Worm (Caenorhabditis elegans) whole organism, midembryonic: Measurements from ENCODE around the gene K10D11.6.

Experiments
- T22C8.4 ChIP-seq: fragments of 200-800 bp; sonication (Bioruptor generic); IDR thresholded peaks from 2 replicates; pipeline ENCODE4 v1.3.6; 2022; ENCODE audit warnings: missing genetic modification characterization, missing compliant biosample characterization
- cog-1 ChIP-seq: sonication (generic microtip); optimal IDR thresholded peaks from 2 replicates; lab custom pipeline; 2016; ENCODE audit warnings: missing genetic modification characterization, missing compliant biosample characterization
- flt-1 ChIP-seq: fragments of 200-800 bp; sonication (Bioruptor generic); IDR thresholded peaks from 2 replicates; pipeline ENCODE4 v1.3.6; 2022; ENCODE audit warnings: missing genetic modification characterization, missing compliant biosample characterization
- klf-2 ChIP-seq: fragments of 200-800 bp; sonication (Bioruptor generic); conservative IDR thresholded peaks from 2 replicates; pipeline ENCODE4 v1.3.6; 2022; ENCODE audit warnings: missing genetic modification reagents, missing genetic modification characterization, missing compliant biosample characterization
- med-1 ChIP-seq: sonication (generic microtip); optimal IDR thresholded peaks from 2 replicates; lab custom pipeline; 2017; ENCODE audit warnings: missing genetic modification characterization, mild to moderate bottlenecking, missing compliant biosample characterization, antibody characterized with exemption, missing genetic modification reagents; ENCODE audit not compliant: insufficient read depth
- ref-1 ChIP-seq: fragments of 200-800 bp; sonication (Bioruptor generic); conservative IDR thresholded peaks from 2 replicates; pipeline ENCODE4 v1.3.6; 2022; ENCODE audit warnings: missing genetic modification reagents, missing genetic modification characterization, missing compliant biosample characterization
- tab-1 ChIP-seq: fragments of 200-800 bp; sonication (Bioruptor generic); IDR thresholded peaks from 2 replicates; pipeline ENCODE4 v1.3.6; 2022; ENCODE audit warnings: missing genetic modification characterization, missing compliant biosample characterization
- ztf-23 ChIP-seq: fragments of 200-800 bp; sonication (Bioruptor generic); IDR thresholded peaks from 2 replicates; pipeline ENCODE4 v1.3.6; 2022; ENCODE audit warnings: missing genetic modification reagents, missing genetic modification characterization, missing compliant biosample characterization
- ztf-29 ChIP-seq: fragments of 200-800 bp; sonication (Bioruptor generic); IDR thresholded peaks from 2 replicates; pipeline ENCODE4 v1.3.6; 2022; ENCODE audit warnings: missing genetic modification reagents, missing genetic modification characterization, missing compliant biosample characterization

The K10D11.6 gene

ce11 chrIV:13028746-13029673 lies 39.8 kb upstream of the K10D11.6 start:
- no peak for TF ChIP-seq med-1 (GFP tag; lab: Kevin White, UChicago)
- no peak for TF ChIP-seq T22C8.4
- no peak for TF ChIP-seq ref-1 (GFP tag; lab: Robert Waterston, UW)
- TF ChIP-seq tab-1 (GFP tag; lab: Robert Waterston, UW), result no peak
- no peak for TF ChIP-seq ztf-23 (GFP tag; lab: Robert Waterston, UW)
- no peak for TF ChIP-seq cog-1 (tag; lab: Kevin White, UChicago)
- TF ChIP-seq flt-1 (GFP tag; lab: Robert Waterston, UW), result no peak
- TF ChIP-seq klf-2, result no peak
- no peak for TF ChIP-seq ztf-29 (GFP tag; lab: Robert Waterston, UW)

- TF ChIP-seq cog-1 (tag; lab: Kevin White, UChicago) (peak; percentile 6), ztf-23 (GFP tag; lab: Robert Waterston, UW) (no peak)
Observed at ce11 chrIV:13027801-13028641, 38.8 kb upstream of the K10D11.6 start.

ce11 chrIV:13026762-13027161 lies 37.5 kb upstream of the K10D11.6 start:
- no peak for TF ChIP-seq med-1 (GFP tag; lab: Kevin White, UChicago)
- TF ChIP-seq ref-1 (GFP tag; lab: Robert Waterston, UW), result no peak
- TF ChIP-seq T22C8.4, result no peak
- no peak for TF ChIP-seq ztf-23 (GFP tag; lab: Robert Waterston, UW)
- no peak for TF ChIP-seq ztf-29 (GFP tag; lab: Robert Waterston, UW)
- no peak for TF ChIP-seq flt-1 (GFP tag; lab: Robert Waterston, UW)
- TF ChIP-seq klf-2, result no peak
- TF ChIP-seq cog-1 (tag; lab: Kevin White, UChicago), result no peak
- TF ChIP-seq tab-1 (GFP tag; lab: Robert Waterston, UW), result no peak

- no peak for TF ChIP-seq flt-1 (GFP tag; lab: Robert Waterston, UW)
- no peak for TF ChIP-seq ztf-29 (GFP tag; lab: Robert Waterston, UW)
- TF ChIP-seq T22C8.4, result no peak
- no peak for TF ChIP-seq cog-1 (tag; lab: Kevin White, UChicago)
- TF ChIP-seq klf-2, result no peak
- no peak for TF ChIP-seq med-1 (GFP tag; lab: Kevin White, UChicago)
- TF ChIP-seq ztf-23 (GFP tag; lab: Robert Waterston, UW), result no peak
- no peak for TF ChIP-seq ref-1 (GFP tag; lab: Robert Waterston, UW)
- no peak for TF ChIP-seq tab-1 (GFP tag; lab: Robert Waterston, UW)
Observed at ce11 chrIV:13025853-13026343, 36.6 kb upstream of the K10D11.6 start.

DNA sequence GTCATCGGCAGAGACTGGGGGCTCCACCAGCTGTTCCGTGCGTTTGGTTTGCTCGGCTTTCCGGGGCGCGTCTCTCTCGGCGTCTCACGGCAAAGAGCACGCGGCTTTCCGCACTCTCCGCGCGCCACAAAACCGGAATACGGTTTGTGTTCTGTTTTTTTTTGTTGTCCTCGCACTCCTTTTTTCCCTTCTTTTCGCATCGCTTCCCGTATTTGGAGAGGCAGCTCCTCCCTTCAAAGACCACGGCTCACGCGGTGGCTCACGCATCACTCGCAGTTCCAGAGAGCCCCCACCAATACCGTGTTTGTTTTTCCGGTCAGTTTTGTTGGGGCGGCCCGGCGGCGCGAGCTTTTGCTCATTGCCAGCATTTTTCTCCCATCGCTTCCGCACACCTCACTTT lies 33.6 kb upstream of the K10D11.6 start:
- TF ChIP-seq cog-1 (tag; lab: Kevin White, UChicago) (no peak), ztf-23 (GFP tag; lab: Robert Waterston, UW) (0 out of 2 replicates have a peak, but pooled peaks have one; percentile 21)

DNA sequence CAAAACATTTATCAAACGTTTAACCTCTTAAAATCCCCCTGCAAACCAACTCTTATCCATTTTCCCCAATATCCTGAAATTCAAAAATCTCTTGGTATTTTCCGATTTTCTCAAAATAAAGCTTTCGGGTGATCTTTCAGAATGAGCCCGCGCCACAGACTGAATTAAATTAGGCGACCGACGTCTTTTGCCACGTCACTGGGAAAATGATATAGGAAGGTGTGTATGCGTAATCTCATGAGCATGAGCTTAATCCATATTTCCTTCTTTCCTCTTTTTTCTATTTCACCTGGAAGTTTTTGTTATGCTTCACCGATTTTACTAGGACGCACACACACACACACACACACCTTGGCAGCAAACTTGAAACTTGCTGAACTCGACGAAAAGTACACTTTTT lies 31.8 kb upstream of the K10D11.6 start:
- TF ChIP-seq ztf-23 (GFP tag; lab: Robert Waterston, UW) (no peak), T22C8.4 (no peak), ref-1 (GFP tag; lab: Robert Waterston, UW) (no peak)

- TF ChIP-seq med-1 (GFP tag; lab: Kevin White, UChicago) (no peak), cog-1 (tag; lab: Kevin White, UChicago) (no peak), ztf-23 (GFP tag; lab: Robert Waterston, UW) (0 out of 2 replicates have a peak, but pooled peaks have one; percentile 61)
Observed at ce11 chrIV:13016820-13017219, 27.6 kb upstream of the K10D11.6 start.

DNA sequence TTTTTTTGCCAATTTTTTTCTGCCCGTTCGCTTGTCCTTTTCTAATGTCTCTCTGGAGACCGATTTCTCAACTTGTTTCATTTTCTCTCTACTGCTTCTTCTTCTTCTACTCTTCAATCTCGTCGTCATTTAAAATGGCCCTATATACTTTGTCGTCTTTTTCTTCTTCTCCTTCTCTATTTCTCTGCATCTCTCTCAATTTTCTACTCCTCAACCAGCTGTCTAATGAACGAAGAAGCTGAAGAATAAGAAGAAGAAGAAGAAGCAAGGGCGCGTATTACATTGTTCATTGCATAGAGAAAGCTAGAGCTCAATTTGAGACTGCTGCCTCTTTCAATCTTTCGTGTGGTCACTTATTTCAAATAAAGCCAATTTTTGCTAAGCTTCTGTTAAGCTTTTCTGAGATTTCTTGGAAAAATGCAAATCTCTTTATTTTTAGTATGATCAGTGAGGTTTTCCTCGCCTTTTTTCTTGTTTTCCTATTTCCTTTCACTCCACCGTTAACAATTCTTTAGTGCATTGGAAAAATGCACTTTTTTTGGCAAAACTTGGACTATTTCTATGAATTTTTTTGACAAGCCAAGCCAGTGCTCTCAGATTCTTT lies 26.6 kb upstream of the K10D11.6 start:
- TF ChIP-seq flt-1 (GFP tag; lab: Robert Waterston, UW) (no peak), med-1 (GFP tag; lab: Kevin White, UChicago) (no peak), ref-1 (GFP tag; lab: Robert Waterston, UW) (no peak), cog-1 (tag; lab: Kevin White, UChicago) (peak; percentile 5), klf-2 (no peak), ztf-29 (GFP tag; lab: Robert Waterston, UW) (no peak)

DNA sequence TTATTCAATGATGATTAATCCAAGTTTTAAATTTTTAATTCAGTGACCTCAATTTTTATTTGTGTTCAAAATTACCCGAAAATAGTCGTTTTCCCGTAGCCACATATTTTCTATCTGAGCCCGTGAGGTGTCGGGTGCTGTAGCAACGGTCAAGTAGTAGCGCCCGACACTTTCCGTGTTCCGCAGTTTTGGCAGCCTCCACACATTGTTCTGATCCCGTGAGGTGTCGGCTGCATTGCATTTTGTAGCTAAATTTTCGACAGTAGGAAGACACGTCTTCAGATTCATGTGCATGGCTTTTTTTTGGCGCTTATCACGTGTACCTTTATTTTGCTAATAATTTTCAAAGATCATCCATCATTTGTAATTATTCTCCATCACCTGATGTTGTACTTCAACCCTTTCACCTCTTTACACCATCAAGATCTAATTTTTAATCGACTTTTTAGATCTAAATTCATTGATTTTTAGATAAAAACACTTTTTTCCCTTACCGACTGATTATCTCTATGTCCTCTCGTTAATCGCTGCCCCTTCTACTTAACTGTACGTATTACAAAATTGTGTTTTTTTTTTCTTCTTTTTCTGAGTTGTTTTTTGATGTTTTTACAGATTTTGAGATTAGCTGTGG lies 24.6 kb upstream of the K10D11.6 start:
- TF ChIP-seq ref-1 (GFP tag; lab: Robert Waterston, UW), result no peak
- TF ChIP-seq cog-1 (tag; lab: Kevin White, UChicago), result no peak
- TF ChIP-seq med-1 (GFP tag; lab: Kevin White, UChicago), result no peak
- TF ChIP-seq flt-1 (GFP tag; lab: Robert Waterston, UW), result no peak
- no peak for TF ChIP-seq T22C8.4
- no peak for TF ChIP-seq ztf-23 (GFP tag; lab: Robert Waterston, UW)
- no peak for TF ChIP-seq ztf-29 (GFP tag; lab: Robert Waterston, UW)
- TF ChIP-seq tab-1 (GFP tag; lab: Robert Waterston, UW), result no peak
- no peak for TF ChIP-seq klf-2
